Worm (Caenorhabditis elegans) whole organism, L3 larva: ENCODE results near the gene F15D4.4.
A peak's percentile ranks its signal among the peaks of the same experiment; 100 is the strongest.

Experiments
- ceh-9 ChIP-seq: sonication (generic microtip); optimal IDR thresholded peaks from 2 replicates; lab custom pipeline; 2018; ENCODE audit warnings: missing biosample characterization, missing genetic modification characterization
- fos-1 ChIP-seq: fragments of 150-350 bp; optimal IDR thresholded peaks from 2 replicates; lab custom pipeline; 2014; ENCODE audit warnings: missing biosample characterization, missing genetic modification characterization
- jun-1 ChIP-seq: fragments of 150-350 bp; optimal IDR thresholded peaks from 2 replicates; lab custom pipeline; 2014; ENCODE audit warnings: missing biosample characterization, missing genetic modification reagents, missing genetic modification characterization
- mdl-1 ChIP-seq: fragments of 150-350 bp; optimal IDR thresholded peaks from 2 replicates; lab custom pipeline; 2014; ENCODE audit warnings: missing biosample characterization, missing genetic modification characterization
- nhr-76 ChIP-seq: fragments of 150-350 bp; sonication (generic microtip); optimal IDR thresholded peaks from 5 replicates; lab custom pipeline; 2014; ENCODE audit warnings: missing biosample characterization, missing genetic modification characterization
- pha-4 ChIP-seq: fragments of 150-350 bp; optimal IDR thresholded peaks from 2 replicates; lab custom pipeline; 2014; ENCODE audit warnings: missing biosample characterization, missing genetic modification reagents, missing genetic modification characterization
- snpc-4 ChIP-seq: fragments of 150-350 bp; optimal IDR thresholded peaks from 2 replicates; lab custom pipeline; 2014; ENCODE audit warnings: missing biosample characterization, missing genetic modification characterization
- tbx-2 ChIP-seq: sonication (generic microtip); optimal IDR thresholded peaks from 2 replicates; lab custom pipeline; 2016; ENCODE audit warnings: mild to moderate bottlenecking, missing genetic modification characterization, missing compliant biosample characterization

DNA sequence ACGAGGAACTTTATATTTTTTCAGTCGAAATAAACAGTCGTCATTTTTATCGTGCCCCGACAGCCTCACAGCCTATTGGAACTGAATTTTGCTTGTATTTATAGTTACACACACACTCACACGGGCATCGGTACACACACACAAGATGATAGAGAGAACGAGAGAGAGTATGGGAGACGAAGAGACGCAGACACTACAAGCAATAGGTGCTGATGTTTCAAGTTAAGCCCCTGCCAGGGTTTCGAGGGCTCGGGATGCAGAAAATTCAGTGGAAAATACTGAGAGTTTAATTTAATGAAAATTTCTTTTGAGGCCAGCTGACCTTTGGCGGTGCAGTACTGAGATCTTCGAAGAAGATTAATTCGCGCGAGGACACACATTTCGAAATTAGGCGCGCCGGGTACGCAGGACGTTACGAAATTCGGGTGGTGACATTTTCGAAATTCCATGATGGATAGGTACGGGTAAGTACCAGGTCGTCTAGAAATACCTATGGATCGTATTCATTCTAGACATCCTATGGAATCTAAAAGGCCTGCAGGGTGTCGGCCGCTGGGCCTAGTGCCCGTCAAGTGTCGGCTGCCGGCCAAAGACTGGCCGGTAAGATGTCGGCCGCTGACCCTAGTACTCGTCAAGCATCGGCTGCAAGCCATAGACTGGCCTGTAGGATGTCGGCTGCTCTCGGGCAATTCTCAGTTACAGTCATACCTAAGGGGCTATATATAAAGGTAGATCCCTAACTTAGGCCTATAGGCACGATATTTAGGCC, 47.8 kb upstream of the F15D4.4 start:
- TF ChIP-seq pha-4 (tag; lab: Kevin White, UChicago) = peak; percentile 48
- peak; percentile 15 for TF ChIP-seq jun-1
- no peak for TF ChIP-seq tbx-2 (tag; lab: Kevin White, UChicago)
- TF ChIP-seq mdl-1 (tag; lab: Kevin White, UChicago) = no peak
- TF ChIP-seq fos-1 (tag; lab: Kevin White, UChicago) = no peak
- peak; percentile 65 for TF ChIP-seq snpc-4
- no peak for TF ChIP-seq ceh-9
- TF ChIP-seq nhr-76 = no peak
